Fruit fly (Drosophila melanogaster) whole organism, prepupa: ENCODE data around the gene zye.

Experiments used
- Eip93F ChIP-seq: fragments of 200-800 bp; sonication (Bioruptor generic); optimal IDR thresholded peaks from 2 replicates; lab custom pipeline; 2016; ENCODE audit warnings: missing biosample characterization, mild to moderate bottlenecking, missing genetic modification characterization
- Lpt ChIP-seq: fragments of 200-800 bp; sonication (Bioruptor generic); optimal IDR thresholded peaks from 3 replicates; lab custom pipeline; 2016; ENCODE audit warnings: missing biosample characterization, missing genetic modification characterization
- OdsH ChIP-seq: fragments of 200-800 bp; sonication (Bioruptor generic); optimal IDR thresholded peaks from 3 replicates; lab custom pipeline; 2016; ENCODE audit warnings: missing biosample characterization, missing genetic modification characterization
- net ChIP-seq: fragments of 200-800 bp; sonication (Bioruptor generic); optimal IDR thresholded peaks from 3 replicates; lab custom pipeline; 2016; ENCODE audit warnings: missing biosample characterization, missing genetic modification characterization
- vri ChIP-seq: fragments of 200-800 bp; sonication (Bioruptor generic); optimal IDR thresholded peaks from 3 replicates; lab custom pipeline; 2016; ENCODE audit warnings: missing biosample characterization, mild to moderate bottlenecking, missing genetic modification characterization

DNA sequence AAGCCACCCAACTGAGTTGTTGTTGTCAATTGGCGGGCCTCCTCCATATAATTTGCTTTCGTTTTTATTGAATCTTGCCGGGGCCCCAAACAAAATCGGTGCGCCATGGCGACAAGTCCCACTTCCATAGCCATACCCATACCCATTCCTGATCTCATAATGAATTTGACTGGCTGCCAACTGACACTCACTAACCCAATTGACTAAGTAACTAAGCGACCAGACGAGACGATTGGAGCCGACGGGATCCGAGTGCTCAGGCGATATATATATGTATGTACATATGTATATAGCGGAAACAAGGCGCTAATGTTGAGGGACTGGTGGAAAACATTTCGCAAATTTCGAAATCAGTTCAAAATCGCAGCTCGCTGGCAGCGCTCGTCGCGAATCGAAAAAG is 53.2 kb downstream of the zye start, which contains the start of gene Tdh:
- no peak for TF ChIP-seq OdsH (GFP tag; lab: Kevin White, UChicago)
- no peak for TF ChIP-seq vri (GFP tag; lab: Kevin White, UChicago)
- TF ChIP-seq Eip93F (GFP tag; lab: Kevin White, UChicago), result no peak
- no peak for TF ChIP-seq net (GFP tag; lab: Kevin White, UChicago)
- TF ChIP-seq Lpt, result no peak
